Worm (Caenorhabditis elegans) whole organism, midembryonic: ENCODE measurements around the gene mboa-1.

Experiments used
- T22C8.4 ChIP-seq: fragments of 200-800 bp; sonication (Bioruptor generic); IDR thresholded peaks from 2 replicates; pipeline ENCODE4 v1.3.6; 2022; ENCODE audit warnings: missing genetic modification characterization, missing compliant biosample characterization
- flt-1 ChIP-seq: fragments of 200-800 bp; sonication (Bioruptor generic); IDR thresholded peaks from 2 replicates; pipeline ENCODE4 v1.3.6; 2022; ENCODE audit warnings: missing genetic modification characterization, missing compliant biosample characterization
- klf-2 ChIP-seq: fragments of 200-800 bp; sonication (Bioruptor generic); conservative IDR thresholded peaks from 2 replicates; pipeline ENCODE4 v1.3.6; 2022; ENCODE audit warnings: missing genetic modification reagents, missing genetic modification characterization, missing compliant biosample characterization
- med-1 ChIP-seq: sonication (generic microtip); optimal IDR thresholded peaks from 2 replicates; lab custom pipeline; 2017; ENCODE audit warnings: missing genetic modification characterization, mild to moderate bottlenecking, missing compliant biosample characterization, antibody characterized with exemption, missing genetic modification reagents; ENCODE audit not compliant: insufficient read depth
- ref-1 ChIP-seq: fragments of 200-800 bp; sonication (Bioruptor generic); conservative IDR thresholded peaks from 2 replicates; pipeline ENCODE4 v1.3.6; 2022; ENCODE audit warnings: missing genetic modification reagents, missing genetic modification characterization, missing compliant biosample characterization
- tab-1 ChIP-seq: fragments of 200-800 bp; sonication (Bioruptor generic); IDR thresholded peaks from 2 replicates; pipeline ENCODE4 v1.3.6; 2022; ENCODE audit warnings: missing genetic modification characterization, missing compliant biosample characterization
- ztf-23 ChIP-seq: fragments of 200-800 bp; sonication (Bioruptor generic); IDR thresholded peaks from 2 replicates; pipeline ENCODE4 v1.3.6; 2022; ENCODE audit warnings: missing genetic modification reagents, missing genetic modification characterization, missing compliant biosample characterization
- ztf-29 ChIP-seq: fragments of 200-800 bp; sonication (Bioruptor generic); IDR thresholded peaks from 2 replicates; pipeline ENCODE4 v1.3.6; 2022; ENCODE audit warnings: missing genetic modification reagents, missing genetic modification characterization, missing compliant biosample characterization

ce11 chrX:16044325-16044724, 13.7 kb downstream of the mboa-1 start:
- TF ChIP-seq ref-1 (GFP tag; lab: Robert Waterston, UW) (no peak), T22C8.4 (no peak), flt-1 (GFP tag; lab: Robert Waterston, UW) (no peak), tab-1 (GFP tag; lab: Robert Waterston, UW) (no peak), klf-2 (GFP tag; lab: Robert Waterston, UW) (no peak), med-1 (no peak), ztf-29 (GFP tag; lab: Robert Waterston, UW) (no peak), ztf-23 (GFP tag; lab: Robert Waterston, UW) (no peak)
